Worm (Caenorhabditis elegans): Measurements from ENCODE around the gene Y51H7C.9.

Y51H7C.9 gene

DNA sequence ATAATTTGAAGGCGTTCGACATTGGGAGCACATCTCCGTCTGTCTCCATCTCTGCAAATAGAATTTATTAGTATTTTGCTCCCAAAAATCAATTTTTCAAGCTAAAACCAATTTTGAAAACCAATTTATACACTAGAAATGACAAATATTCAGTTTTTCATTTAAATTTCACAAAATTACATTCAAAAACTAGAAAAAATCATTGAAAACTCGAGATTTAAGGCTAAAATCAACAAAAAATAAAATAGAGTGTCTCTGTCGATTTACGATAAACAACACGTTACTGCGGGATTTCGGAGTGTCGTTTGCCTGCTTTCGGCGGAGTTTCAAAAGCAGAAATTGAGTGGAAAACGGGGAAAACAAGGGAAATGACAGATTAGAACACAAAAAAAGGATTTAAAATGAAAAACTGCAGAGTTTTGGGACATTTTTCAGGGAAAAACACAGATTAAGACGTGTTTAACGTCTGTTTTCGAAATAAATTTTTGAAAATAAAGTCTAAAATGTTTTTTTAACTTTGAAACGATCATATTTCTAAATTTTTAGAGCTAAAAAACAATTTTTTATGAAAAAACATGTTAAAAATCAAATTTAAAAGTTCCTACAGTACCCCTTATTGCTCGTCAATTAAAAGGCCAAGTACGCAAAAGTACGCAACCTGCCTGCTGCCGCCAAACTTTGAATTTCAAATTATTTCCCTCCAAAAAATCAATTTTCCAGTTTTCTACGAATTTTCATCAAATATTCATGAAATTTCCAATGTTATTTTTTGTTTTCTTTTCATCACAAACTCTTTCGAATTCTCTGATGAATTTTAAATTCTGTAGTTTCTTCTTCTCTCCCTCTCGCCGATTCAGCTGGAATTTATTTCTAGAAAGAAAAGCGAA lies 26.4 kb upstream of the Y51H7C.9 start, which contains the start of gene nol-6 (continued):
- TF ChIP-seq ceh-82 (tag; optimal IDR thresholded peaks at IDR 0.05) = peak in 2 of 3 experiments; percentile 6 to 47
- no peak for TF ChIP-seq ztf-11 (tag; optimal IDR thresholded peaks at IDR 0.05)
- no peak for TF ChIP-seq unc-98 (GFP tag; IDR thresholded peaks at IDR 0.05)
- TF ChIP-seq lin-39 (tag; optimal IDR thresholded peaks at IDR 0.05) = peak; percentile 23
- TF ChIP-seq C34B4.2 (tag; optimal IDR thresholded peaks at IDR 0.05) = no peak
- peak; percentile 39 for TF ChIP-seq isw-1 (GFP tag; IDR thresholded peaks at IDR 0.05)
- no peak for TF ChIP-seq fkh-4 (tag; optimal IDR thresholded peaks at IDR 0.05; ENCODE audit: borderline replicate concordance)
- no peak for TF ChIP-seq vab-15 (tag; optimal IDR thresholded peaks at IDR 0.05)
- no peak for TF ChIP-seq aly-2 (tag; optimal IDR thresholded peaks at IDR 0.05)
- TF ChIP-seq tlp-1 (tag; optimal IDR thresholded peaks at IDR 0.05) = no peak
- TF ChIP-seq nhr-71 (tag; optimal IDR thresholded peaks at IDR 0.05) = no peak
- no peak for TF ChIP-seq nhr-19 (GFP tag; conservative IDR thresholded peaks at IDR 0.05)
- TF ChIP-seq snpc-4 (tag; optimal IDR thresholded peaks at IDR 0.05) = no peak
- TF ChIP-seq unc-62 (GFP tag; optimal IDR thresholded peaks at IDR 0.05) = no peak
- peak in 1 of 6 experiments; percentile 13 for TF ChIP-seq elt-3 (tag; optimal IDR thresholded peaks at IDR 0.05)
- TF ChIP-seq fkh-10 (GFP tag; optimal IDR thresholded peaks at IDR 0.05) = no peak
- TF ChIP-seq sptf-1 (tag; optimal IDR thresholded peaks at IDR 0.05) = no peak
- peak; percentile 82 to 94 (median 92) for TF ChIP-seq dpl-1 (GFP tag; optimal IDR thresholded peaks at IDR 0.05)
- no peak for TF ChIP-seq nhr-11 (tag; optimal IDR thresholded peaks at IDR 0.05)
- no peak for TF ChIP-seq ceh-63 (GFP tag; optimal IDR thresholded peaks at IDR 0.05)
- no peak for TF ChIP-seq unc-30 (tag; optimal IDR thresholded peaks at IDR 0.05)
- TF ChIP-seq skn-1 (tag; optimal IDR thresholded peaks at IDR 0.05) = peak; percentile 62
- TF ChIP-seq tbx-2 (tag; optimal IDR thresholded peaks at IDR 0.05) = peak; percentile 41
- peak; percentile 92 to 93 for TF ChIP-seq efl-1 (optimal IDR thresholded peaks at IDR 0.05)
- TF ChIP-seq efl-1 (GFP tag; optimal IDR thresholded peaks at IDR 0.05 in 1 of 2) = peak; percentile 92 to 99
- no peak for TF ChIP-seq C04F5.9 (tag; optimal IDR thresholded peaks at IDR 0.05)
- TF ChIP-seq rnt-1 (tag; optimal IDR thresholded peaks at IDR 0.05) = no peak
- no peak for TF ChIP-seq Y116A8C.19 (tag; optimal IDR thresholded peaks at IDR 0.05; ENCODE audit: borderline replicate concordance)
- peak; percentile 17 for TF ChIP-seq swsn-7 (tag; optimal IDR thresholded peaks at IDR 0.05)
- TF ChIP-seq xbp-1 (tag; optimal IDR thresholded peaks at IDR 0.05) = peak; percentile 24
- TF ChIP-seq hpl-2 (GFP tag; optimal IDR thresholded peaks at IDR 0.05) = no peak
- TF ChIP-seq mdl-1 (tag; optimal IDR thresholded peaks at IDR 0.05) = peak in 1 of 2 experiments; percentile 10
- TF ChIP-seq nhr-20 (tag; optimal IDR thresholded peaks at IDR 0.05) = peak; percentile 67

ce11 chrII:1436715-1437114 lies 25.4 kb upstream of the Y51H7C.9 start:
- TF ChIP-seq hpl-2 (GFP tag; optimal IDR thresholded peaks at IDR 0.05) (no peak), Y116A8C.19 (tag; optimal IDR thresholded peaks at IDR 0.05; ENCODE audit: borderline replicate concordance) (no peak), pqm-1 (tag; optimal IDR thresholded peaks at IDR 0.05) (no peak), nhr-12 (tag; optimal IDR thresholded peaks at IDR 0.05) (no peak), lsy-2 (tag; optimal IDR thresholded peaks at IDR 0.05) (no peak), sox-4 (tag; optimal IDR thresholded peaks at IDR 0.05) (no peak), grh-1 (GFP tag; IDR thresholded peaks at IDR 0.05) (no peak), xbp-1 (tag; optimal IDR thresholded peaks at IDR 0.05) (no peak), jun-1 (tag; optimal IDR thresholded peaks at IDR 0.05) (no peak), elt-2 (tag; optimal IDR thresholded peaks at IDR 0.05) (no peak), unc-86 (tag; optimal IDR thresholded peaks at IDR 0.05) (no peak), ceh-90 (tag; optimal IDR thresholded peaks at IDR 0.05) (no peak), nhr-11 (tag; optimal IDR thresholded peaks at IDR 0.05) (no peak), ceh-82 (tag; optimal IDR thresholded peaks at IDR 0.05) (no peak), snu-23 (GFP tag; optimal IDR thresholded peaks at IDR 0.05) (no peak), pag-3 (tag; optimal IDR thresholded peaks at IDR 0.05; ENCODE audit: borderline replicate concordance, insufficient read depth) (no peak), ztf-11 (tag; optimal IDR thresholded peaks at IDR 0.05) (no peak)

All from whole organism, L1 larva.